Fruit fly (Drosophila melanogaster) whole organism, embryonic: Measurements from ENCODE around the gene CG13457.
A peak's percentile ranks its signal among the peaks of the same experiment; 100 is the strongest.

ENCODE experiments used
- CG10209 ChIP-seq: fragments of 200-800 bp; sonication (Bioruptor generic); optimal IDR thresholded peaks from 3 replicates; lab custom pipeline; 2017; ENCODE audit warnings: missing biosample characterization, mild to moderate bottlenecking, missing genetic modification characterization, missing genetic modification reagents
- CG10565 ChIP-seq: fragments of 200-800 bp; sonication (Bioruptor generic); optimal IDR thresholded peaks from 3 replicates; lab custom pipeline; 2016; ENCODE audit warnings: missing biosample characterization, mild to moderate bottlenecking, missing genetic modification characterization
- CG10959 ChIP-seq: fragments of 200-800 bp; sonication (Bioruptor generic); IDR thresholded peaks from 2 replicates; pipeline ENCODE4 v1.3.6; 2022; ENCODE audit warnings: missing biosample characterization, missing genetic modification characterization
- CG11696 ChIP-seq: fragments of 200-800 bp; sonication (Bioruptor generic); IDR thresholded peaks from 2 replicates; pipeline ENCODE4 v1.3.6; 2022; ENCODE audit warnings: missing biosample characterization, missing genetic modification characterization
- CG12769 ChIP-seq: fragments of 200-800 bp; sonication (Bioruptor generic); optimal IDR thresholded peaks from 2 replicates; lab custom pipeline; 2019; ENCODE audit warnings: missing biosample characterization, mild to moderate bottlenecking, missing genetic modification characterization, moderate library complexity
- CG13123 ChIP-seq: fragments of 200-800 bp; sonication (Bioruptor generic); optimal IDR thresholded peaks from 2 replicates; lab custom pipeline; 2016; ENCODE audit warnings: missing biosample characterization, missing genetic modification characterization
- CG13296 ChIP-seq: fragments of 200-800 bp; sonication (Bioruptor generic); optimal IDR thresholded peaks from 3 replicates; lab custom pipeline; 2018; ENCODE audit warnings: missing biosample characterization, mild to moderate bottlenecking, missing genetic modification characterization
- CG15514 ChIP-seq: fragments of 200-800 bp; sonication (Bioruptor generic); optimal IDR thresholded peaks from 3 replicates; lab custom pipeline; 2017; ENCODE audit warnings: missing biosample characterization, missing genetic modification characterization, mild to moderate bottlenecking, moderate library complexity, missing genetic modification reagents
- CG17361 ChIP-seq: fragments of 200-800 bp; sonication (Bioruptor generic); IDR thresholded peaks from 3 replicates; pipeline ENCODE4 v1.3.6; 2022; ENCODE audit warnings: missing biosample characterization, missing genetic modification characterization
- CG17802 ChIP-seq: fragments of 200-800 bp; sonication (Bioruptor generic); optimal IDR thresholded peaks from 2 replicates; lab custom pipeline; 2018; ENCODE audit warnings: missing biosample characterization, mild to moderate bottlenecking, missing genetic modification characterization, moderate library complexity
- CG18011 ChIP-seq: fragments of 200-800 bp; sonication (Bioruptor generic); optimal IDR thresholded peaks from 2 replicates; lab custom pipeline; 2017; ENCODE audit warnings: missing biosample characterization, missing genetic modification characterization, mild to moderate bottlenecking, moderate library complexity, missing genotype
- CG2129 ChIP-seq: fragments of 200-800 bp; sonication (Bioruptor generic); IDR thresholded peaks from 2 replicates; pipeline ENCODE4 v1.3.6; 2022; ENCODE audit warnings: missing biosample characterization, missing genetic modification characterization; ENCODE audit not compliant: partially characterized antibody
- CG31388 ChIP-seq: fragments of 200-800 bp; sonication (Bioruptor generic); optimal IDR thresholded peaks from 2 replicates; lab custom pipeline; 2016; ENCODE audit warnings: missing biosample characterization, missing genetic modification characterization
- CG33213 ChIP-seq: fragments of 200-800 bp; sonication (Bioruptor generic); optimal IDR thresholded peaks from 3 replicates; lab custom pipeline; 2016; ENCODE audit warnings: missing biosample characterization, missing genetic modification characterization
- CG4707 ChIP-seq: fragments of 200-800 bp; sonication (Bioruptor generic); optimal IDR thresholded peaks from 2 replicates; lab custom pipeline; 2018; ENCODE audit warnings: missing biosample characterization, mild to moderate bottlenecking, missing genetic modification characterization, moderate library complexity
- CG6175 ChIP-seq: fragments of 200-800 bp; sonication (Bioruptor generic); IDR thresholded peaks from 3 replicates; pipeline ENCODE4 v1.3.6; 2022; ENCODE audit warnings: missing biosample characterization, missing genetic modification characterization
- CG9437 ChIP-seq: fragments of 200-800 bp; sonication (Bioruptor generic); optimal IDR thresholded peaks from 2 replicates; lab custom pipeline; 2018; ENCODE audit warnings: missing biosample characterization, mild to moderate bottlenecking, missing genetic modification characterization
- Dek ChIP-seq: fragments of 200-800 bp; sonication (Bioruptor generic); optimal IDR thresholded peaks from 3 replicates; lab custom pipeline; 2019; ENCODE audit warnings: missing biosample characterization, mild to moderate bottlenecking, missing genetic modification characterization, moderate library complexity
- Dfd ChIP-seq, 2 experiments: fragments of >200 bp; optimal IDR thresholded peaks; 2 replicates each; lab custom pipeline; 2017; ENCODE audit warnings: missing biosample characterization in 2 of 2, missing genetic modification characterization in 2 of 2
- Dll ChIP-seq: fragments of 200-800 bp; sonication (Bioruptor generic); IDR thresholded peaks from 4 replicates; pipeline ENCODE4 v1.3.6; 2022; ENCODE audit warnings: missing biosample characterization, missing genetic modification characterization; ENCODE audit not compliant: partially characterized antibody
- Elba2 ChIP-seq: fragments of 200-800 bp; sonication (Bioruptor generic); optimal IDR thresholded peaks from 3 replicates; lab custom pipeline; 2016; ENCODE audit warnings: missing biosample characterization, missing genetic modification characterization
- H15 ChIP-seq: fragments of 200-800 bp; sonication (Bioruptor generic); IDR thresholded peaks from 3 replicates; pipeline ENCODE4 v1.3.6; 2022; ENCODE audit warnings: missing biosample characterization, missing genetic modification characterization
- HLHmδ ChIP-seq: fragments of 200-800 bp; sonication (Bioruptor generic); optimal IDR thresholded peaks from 2 replicates; lab custom pipeline; 2018; ENCODE audit warnings: missing biosample characterization, mild to moderate bottlenecking, missing genetic modification characterization, moderate library complexity
- MESR4 ChIP-seq: fragments of 200-800 bp; sonication (Bioruptor generic); optimal IDR thresholded peaks from 2 replicates; lab custom pipeline; 2018; ENCODE audit warnings: missing biosample characterization, mild to moderate bottlenecking, missing genetic modification characterization, moderate library complexity
- Mad ChIP-seq: fragments of 200-800 bp; sonication (Bioruptor generic); optimal IDR thresholded peaks from 2 replicates; lab custom pipeline; 2016; ENCODE audit warnings: missing biosample characterization, missing genetic modification characterization
- Med ChIP-seq: fragments of 200-800 bp; sonication (Bioruptor generic); peaks from one replicate; lab custom pipeline; 2016; ENCODE audit warnings: missing biosample characterization, missing genetic modification characterization, mild to moderate bottlenecking, inconsistent platforms, moderate library complexity
- Opbp ChIP-seq: fragments of 200-800 bp; sonication (Bioruptor generic); IDR thresholded peaks from 3 replicates; pipeline ENCODE4 v1.3.6; 2022; ENCODE audit warnings: missing biosample characterization, missing genetic modification characterization; ENCODE audit not compliant: partially characterized antibody
- Scr ChIP-seq: fragments of 200-800 bp; sonication (Bioruptor generic); IDR thresholded peaks from 2 replicates; pipeline ENCODE4 v1.3.6; 2022; ENCODE audit warnings: missing biosample characterization, missing genetic modification characterization; ENCODE audit not compliant: partially characterized antibody
- Sox100B ChIP-seq: fragments of 200-800 bp; sonication (Bioruptor generic); optimal IDR thresholded peaks from 3 replicates; lab custom pipeline; 2018; ENCODE audit warnings: missing biosample characterization, mild to moderate bottlenecking, missing genetic modification characterization
- Sox102F ChIP-seq: fragments of 200-800 bp; sonication (Bioruptor generic); optimal IDR thresholded peaks from 2 replicates; lab custom pipeline; 2018; ENCODE audit warnings: missing biosample characterization, mild to moderate bottlenecking, missing genetic modification characterization, moderate library complexity
- Spps ChIP-seq: fragments of 200-800 bp; sonication (Bioruptor generic); optimal IDR thresholded peaks from 2 replicates; lab custom pipeline; 2018; ENCODE audit warnings: missing biosample characterization, mild to moderate bottlenecking, missing genetic modification characterization
- Vsx1 ChIP-seq: fragments of 200-800 bp; sonication (Bioruptor generic); optimal IDR thresholded peaks from 2 replicates; lab custom pipeline; 2017; ENCODE audit warnings: missing biosample characterization, mild to moderate bottlenecking, missing genetic modification characterization, missing genetic modification reagents
- aop ChIP-seq: fragments of 200-800 bp; sonication (Bioruptor generic); IDR thresholded peaks from 2 replicates; pipeline ENCODE4 v1.3.6; 2022; ENCODE audit warnings: missing biosample characterization, missing genetic modification characterization
- ap ChIP-seq: fragments of 200-800 bp; sonication (Bioruptor generic); IDR thresholded peaks from 2 replicates; pipeline ENCODE4 v1.3.6; 2022; ENCODE audit warnings: missing biosample characterization, missing genetic modification characterization
- ara ChIP-seq: fragments of 200-800 bp; sonication (Bioruptor generic); IDR thresholded peaks from 2 replicates; pipeline ENCODE4 v1.3.6; 2022; ENCODE audit warnings: missing biosample characterization, missing genetic modification characterization
- bowl ChIP-seq: fragments of 200-800 bp; sonication (Bioruptor generic); IDR thresholded peaks from 2 replicates; pipeline ENCODE4 v1.3.6; 2022; ENCODE audit warnings: missing biosample characterization, missing genetic modification characterization
- croc ChIP-seq: fragments of 200-800 bp; sonication (Bioruptor generic); conservative IDR thresholded peaks from 3 replicates; pipeline ENCODE4 v1.3.6; 2022; ENCODE audit warnings: missing biosample characterization, missing genetic modification characterization
- crp ChIP-seq, 2 experiments: fragments of 200-800 bp; sonication (Bioruptor generic); optimal IDR thresholded peaks; 2 replicates in 1 of 2; 3 replicates in 1 of 2; lab custom pipeline; 2017; ENCODE audit warnings: missing biosample characterization in 2 of 2, missing genetic modification characterization in 2 of 2, mild to moderate bottlenecking in 1 of 2, moderate library complexity in 1 of 2
- disco-r ChIP-seq: fragments of 200-800 bp; sonication (Bioruptor generic); optimal IDR thresholded peaks from 2 replicates; lab custom pipeline; 2016; ENCODE audit warnings: missing biosample characterization, missing genetic modification characterization
- dmrt99B ChIP-seq: fragments of 200-800 bp; sonication (Bioruptor generic); optimal IDR thresholded peaks from 2 replicates; lab custom pipeline; 2018; ENCODE audit warnings: missing biosample characterization, mild to moderate bottlenecking, missing genetic modification characterization, moderate library complexity
- fd102C ChIP-seq: fragments of 200-800 bp; sonication (Bioruptor generic); optimal IDR thresholded peaks from 2 replicates; lab custom pipeline; 2018; ENCODE audit warnings: missing biosample characterization, mild to moderate bottlenecking, missing genetic modification characterization, moderate library complexity
- gro ChIP-seq: fragments of 200-800 bp; sonication (Bioruptor generic); optimal IDR thresholded peaks from 2 replicates; lab custom pipeline; 2016; ENCODE audit warnings: missing biosample characterization, missing genetic modification characterization
- hb ChIP-seq: fragments of 200-800 bp; sonication (Bioruptor generic); IDR thresholded peaks from 3 replicates; pipeline ENCODE4 v1.3.6; 2022; ENCODE audit warnings: missing biosample characterization, missing genetic modification characterization; ENCODE audit not compliant: partially characterized antibody
- hkb ChIP-seq, 2 experiments: fragments of 200-800 bp in 1 of 2; fragments of >200 bp in 1 of 2; sonication (Bioruptor generic) in 1 of 2; IDR thresholded peaks in 1 of 2; optimal IDR thresholded peaks in 1 of 2; 2 replicates each; pipeline versions ENCODE4 v1.3.6 to Lab custom; 2017 to 2022; ENCODE audit warnings: missing biosample characterization in 1 of 2, missing genetic modification characterization in 1 of 2
- knrl ChIP-seq: fragments of 200-800 bp; sonication (Bioruptor generic); IDR thresholded peaks from 3 replicates; pipeline ENCODE4 v1.3.6; 2022; ENCODE audit warnings: missing biosample characterization, missing genetic modification characterization; ENCODE audit not compliant: partially characterized antibody
- ro ChIP-seq: fragments of 200-800 bp; sonication (Bioruptor generic); IDR thresholded peaks from 2 replicates; pipeline ENCODE4 v1.3.6; 2022; ENCODE audit warnings: missing biosample characterization, missing genetic modification characterization
- slbo ChIP-seq: fragments of 200-800 bp; sonication (Bioruptor generic); IDR thresholded peaks from 2 replicates; pipeline ENCODE4 v1.3.6; 2022; ENCODE audit warnings: missing biosample characterization, missing genetic modification characterization
- sr ChIP-seq: fragments of 200-800 bp; sonication (Bioruptor generic); IDR thresholded peaks from 3 replicates; pipeline ENCODE4 v1.3.6; 2022; ENCODE audit warnings: missing biosample characterization, missing genetic modification characterization
- tap ChIP-seq: fragments of 200-800 bp; optimal IDR thresholded peaks from 3 replicates; lab custom pipeline; 2019; ENCODE audit warnings: missing biosample characterization, mild to moderate bottlenecking, missing genetic modification characterization, moderate library complexity
- vnd ChIP-seq: fragments of 200-800 bp; sonication (Bioruptor generic); IDR thresholded peaks from 3 replicates; pipeline ENCODE4 v1.3.6; 2022; ENCODE audit warnings: missing biosample characterization, missing genetic modification characterization; ENCODE audit not compliant: partially characterized antibody

The CG13457 gene

DNA sequence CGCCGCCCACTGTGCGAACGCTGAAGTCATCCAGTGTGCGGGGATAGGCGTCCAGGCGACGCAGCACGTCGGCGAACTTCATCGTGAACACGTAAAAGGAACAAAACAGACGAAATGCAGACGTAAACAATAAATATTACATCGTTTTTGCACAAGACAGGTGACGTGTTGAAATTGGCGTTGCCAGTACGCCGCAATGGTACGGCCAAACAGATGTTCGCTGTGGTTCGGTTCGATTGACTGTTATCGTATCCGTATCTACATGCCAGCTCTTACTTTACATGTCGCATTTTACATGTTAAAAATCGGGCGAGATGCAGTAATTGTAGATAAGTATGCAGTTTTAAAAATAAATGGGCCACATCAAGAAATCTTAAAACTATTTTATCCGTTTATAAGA is 32.2 kb upstream of the CG13457 start, which contains the start of gene CG7011 (continued):
- TF ChIP-seq aop (GFP tag; lab: Robert Waterston, UW) = no peak
- peak; percentile 2 for TF ChIP-seq gro (GFP tag; lab: Kevin White, UChicago)
- no peak for TF ChIP-seq Dek (tag; lab: Kevin White, UChicago)
- TF ChIP-seq CG2129 = no peak
- TF ChIP-seq Dfd (GFP tag; optimal IDR thresholded peaks at IDR 0.05; lab: Kevin White, UChicago) = no peak
- no peak for TF ChIP-seq CG11696
- no peak for TF ChIP-seq Mad
- TF ChIP-seq CG4707 (GFP tag; lab: Kevin White, UChicago) = no peak
- TF ChIP-seq Spps (tag; lab: Kevin White, UChicago) = no peak
- TF ChIP-seq Sox102F (GFP tag; lab: Kevin White, UChicago) = no peak
- TF ChIP-seq ara = no peak
- peak; percentile 42 for TF ChIP-seq Scr (GFP tag; lab: Robert Waterston, UW)
- TF ChIP-seq CG13123 = no peak
- TF ChIP-seq CG18011 (GFP tag; lab: Kevin White, UChicago) = no peak
- no peak for TF ChIP-seq tap (tag; lab: Kevin White, UChicago)
- TF ChIP-seq CG13296 (GFP tag; lab: Kevin White, UChicago) = no peak
- no peak for TF ChIP-seq disco-r (GFP tag; lab: Kevin White, UChicago)
- TF ChIP-seq hb = 0 out of 3 replicates have a peak, but pooled peaks have one; percentile 34
- no peak for TF ChIP-seq croc (GFP tag; lab: Robert Waterston, UW)
- no peak for TF ChIP-seq CG31388
- TF ChIP-seq H15 = no peak
- 0 out of 3 replicates have a peak, but pooled peaks have one; percentile 27 for TF ChIP-seq vnd
- peak; percentile 65 for TF ChIP-seq CG15514 (GFP tag; lab: Kevin White, UChicago)
- TF ChIP-seq slbo (GFP tag; lab: Robert Waterston, UW) = no peak
- peak; percentile 62; the same call in 3 of the 4 replicates for TF ChIP-seq Dll
- TF ChIP-seq crp (GFP tag; optimal IDR thresholded peaks at IDR 0.05; lab: Kevin White, UChicago) = peak; percentile 72 to 93
- no peak for TF ChIP-seq CG17361
- TF ChIP-seq Opbp (GFP tag; lab: Robert Waterston, UW) = peak; percentile 30; the same call in 1 of the 3 replicates
- no peak for TF ChIP-seq CG10209 (GFP tag; lab: Kevin White, UChicago)
- TF ChIP-seq CG12769 (tag; lab: Kevin White, UChicago) = no peak
- no peak for TF ChIP-seq Vsx1 (GFP tag; lab: Kevin White, UChicago)
- no peak for TF ChIP-seq CG17802 (tag; lab: Kevin White, UChicago)
- TF ChIP-seq CG9437 (GFP tag; lab: Kevin White, UChicago) = no peak
- TF ChIP-seq ap = no peak
- no peak for TF ChIP-seq sr (GFP tag; lab: Robert Waterston, UW)
- TF ChIP-seq CG6175 = no peak
- TF ChIP-seq, all 482 proteins: peak for 65

DNA sequence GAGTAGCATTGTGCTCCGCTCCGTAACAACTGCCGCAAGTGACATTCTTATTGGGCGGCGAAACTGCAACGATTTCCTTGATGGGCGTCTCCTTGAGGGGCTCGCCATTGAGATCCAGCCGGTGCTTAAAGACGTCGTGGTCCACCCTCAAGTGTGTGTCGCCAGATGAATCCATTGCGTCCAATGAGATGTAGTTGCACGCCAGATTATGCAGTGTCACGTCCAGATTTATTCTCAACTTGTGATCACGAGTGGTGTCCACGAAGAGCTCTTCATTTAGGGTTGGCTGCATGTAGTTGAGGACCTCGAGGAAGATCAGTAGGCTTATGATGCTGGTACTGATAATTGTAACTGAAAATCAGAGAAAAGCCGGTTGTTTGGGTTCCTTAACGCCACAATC is 31.8 kb upstream of the CG13457 start:
- TF ChIP-seq Elba2 (GFP tag; lab: Kevin White, UChicago) (peak; percentile 9), Sox100B (GFP tag; lab: Kevin White, UChicago) (no peak), HLHmδ (no peak)

DNA sequence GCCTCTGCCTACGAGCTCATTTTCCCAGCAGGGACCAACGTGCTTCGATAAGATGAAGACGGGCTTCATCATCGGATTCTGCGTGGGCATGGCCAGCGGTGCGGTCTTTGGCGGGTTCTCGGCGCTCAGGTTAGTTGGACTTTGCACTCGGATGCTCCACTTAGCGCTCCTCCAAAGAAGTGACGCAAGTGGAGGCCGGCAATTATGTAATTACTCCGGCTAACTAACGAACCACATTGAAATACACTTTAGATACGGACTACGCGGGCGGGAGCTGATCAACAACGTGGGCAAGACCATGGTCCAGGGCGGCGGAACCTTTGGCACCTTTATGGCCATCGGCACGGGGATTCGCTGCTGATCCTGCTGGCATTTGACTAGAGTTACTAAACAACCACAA is 30.8 kb upstream of the CG13457 start:
- TF ChIP-seq bowl (GFP tag; lab: Robert Waterston, UW) = no peak
- TF ChIP-seq CG10959 (GFP tag; lab: Robert Waterston, UW) = no peak
- no peak for TF ChIP-seq dmrt99B
- no peak for TF ChIP-seq CG33213 (GFP tag; lab: Kevin White, UChicago)
- no peak for TF ChIP-seq hkb (optimal IDR thresholded peaks at IDR 0.05; lab: Kevin White, UChicago)
- TF ChIP-seq hkb (GFP tag; IDR thresholded peaks at IDR 0.05; lab: Robert Waterston, UW) = no peak
- TF ChIP-seq knrl = 0 out of 3 replicates have a peak, but pooled peaks have one; percentile 29
- TF ChIP-seq ro = no peak
- TF ChIP-seq Med (GFP tag; lab: Kevin White, UChicago) = peak; percentile 61
- peak; percentile 25 for TF ChIP-seq MESR4 (GFP tag; lab: Kevin White, UChicago)
- TF ChIP-seq CG10565 (GFP tag; lab: Kevin White, UChicago) = no peak
- TF ChIP-seq fd102C (GFP tag; lab: Kevin White, UChicago) = no peak
